Fruit fly (Drosophila melanogaster) whole organism, wandering third instar larva: ENCODE measurements around the gene CG5953.
A peak's percentile ranks its signal among the peaks of the same experiment; 100 is the strongest.

Source experiments
- CrebA ChIP-seq: fragments of 200-800 bp; sonication (Bioruptor generic); optimal IDR thresholded peaks from 2 replicates; lab custom pipeline; 2016; ENCODE audit warnings: missing biosample characterization, mild to moderate bottlenecking, missing genetic modification characterization, borderline replicate concordance
- Myc ChIP-seq: fragments of >200 bp; optimal IDR thresholded peaks from 2 replicates; lab custom pipeline; 2017
- N ChIP-seq: fragments of >200 bp; optimal IDR thresholded peaks from 2 replicates; lab custom pipeline; 2018; ENCODE audit warnings: missing biosample characterization, missing external identifiers, missing genetic modification characterization
- br ChIP-seq: fragments of 200-800 bp; sonication (Bioruptor generic); optimal IDR thresholded peaks from 2 replicates; lab custom pipeline; 2016; ENCODE audit warnings: missing biosample characterization, missing genetic modification characterization
- brk ChIP-seq: fragments of 200-800 bp; sonication (Bioruptor generic); optimal IDR thresholded peaks from 2 replicates; lab custom pipeline; 2016; ENCODE audit warnings: missing biosample characterization, mild to moderate bottlenecking, missing genetic modification characterization
- dl ChIP-seq, 2 experiments: fragments of 175-275, 200-275 bp in 1 of 2; fragments of 200-275 bp in 1 of 2; sonication (Bioruptor generic); optimal IDR thresholded peaks; lab custom pipeline; 2018; ENCODE audit warnings: mild to moderate bottlenecking in 2 of 2, missing biosample characterization in 2 of 2, missing genetic modification characterization in 2 of 2, moderate library complexity in 2 of 2; ENCODE audit not compliant: partially characterized antibody in 2 of 2, insufficient read depth in 1 of 2
- ey ChIP-seq: fragments of 200-800 bp; sonication (Bioruptor generic); optimal IDR thresholded peaks from 2 replicates; lab custom pipeline; 2016; ENCODE audit warnings: missing biosample characterization, missing genetic modification characterization
- fru ChIP-seq: fragments of 200-800 bp; sonication (Bioruptor generic); optimal IDR thresholded peaks from 3 replicates; lab custom pipeline; 2016; ENCODE audit warnings: missing biosample characterization, mild to moderate bottlenecking, missing genetic modification characterization
- h ChIP-seq: fragments of 200-800 bp; sonication (Bioruptor generic); optimal IDR thresholded peaks from 3 replicates; lab custom pipeline; 2016; ENCODE audit warnings: missing biosample characterization, mild to moderate bottlenecking, missing genetic modification characterization
- jim ChIP-seq: fragments of 175-275, 200-325 bp; sonication (Bioruptor generic); optimal IDR thresholded peaks from 2 replicates; lab custom pipeline; 2016; ENCODE audit warnings: missing biosample characterization, mild to moderate bottlenecking, missing genetic modification characterization
- pan ChIP-seq: fragments of >200 bp; optimal IDR thresholded peaks from 2 replicates; lab custom pipeline; 2017
- psq ChIP-seq: fragments of 200-800 bp; sonication (Bioruptor generic); optimal IDR thresholded peaks from 3 replicates; lab custom pipeline; 2017; ENCODE audit warnings: missing biosample characterization, mild to moderate bottlenecking, missing genetic modification characterization, moderate library complexity
- tai ChIP-seq: sonication (Bioruptor generic); optimal IDR thresholded peaks from 2 replicates; lab custom pipeline; 2016; ENCODE audit warnings: missing biosample characterization, missing genetic modification characterization

DNA sequence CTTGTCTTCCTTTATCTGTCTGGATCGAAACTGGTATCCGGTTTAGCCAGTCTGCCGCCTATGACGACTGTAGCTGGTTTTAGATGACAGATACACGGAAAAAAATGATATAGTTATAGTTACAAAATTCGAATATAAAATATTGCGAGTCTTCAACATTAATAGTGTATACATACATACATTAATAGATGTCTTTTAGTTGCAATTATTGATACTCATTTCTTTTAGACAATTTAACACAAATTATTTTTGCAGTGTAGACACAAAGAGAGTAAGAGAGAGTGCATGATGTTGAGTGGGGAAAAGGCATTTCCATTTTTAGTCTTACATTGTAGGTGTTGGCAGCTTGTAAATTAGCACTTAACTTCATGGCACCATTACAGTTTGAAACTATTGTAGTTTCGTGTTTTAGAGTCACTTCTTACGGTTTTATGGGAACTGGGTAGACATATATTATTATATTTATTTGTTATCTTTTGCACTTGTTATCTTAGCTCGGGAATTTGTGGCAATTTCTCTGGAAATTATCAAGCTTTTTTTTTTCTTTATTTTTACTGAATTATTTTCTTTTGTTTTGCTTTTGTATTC, 37.4 kb downstream of the CG5953 start:
- peak; percentile 77 for TF ChIP-seq fru (GFP tag; lab: Kevin White, UChicago)
- TF ChIP-seq psq = peak; percentile 57
- TF ChIP-seq h = no peak
- TF ChIP-seq br (GFP tag; lab: Kevin White, UChicago) = peak; percentile 85
- TF ChIP-seq ey (GFP tag; lab: Kevin White, UChicago) = peak; percentile 87
- TF ChIP-seq pan (lab: Kevin White, UChicago) = no peak
- TF ChIP-seq brk (GFP tag; lab: Kevin White, UChicago) = no peak
- TF ChIP-seq jim (GFP tag; lab: Kevin White, UChicago) = no peak
- no peak for TF ChIP-seq CrebA (GFP tag; lab: Kevin White, UChicago)
- no peak for TF ChIP-seq dl (GFP tag; optimal IDR thresholded peaks at IDR 0.05; lab: Kevin White, UChicago; ENCODE audit: insufficient read depth in 1 of 2, partially characterized antibody in 2 of 2)
- TF ChIP-seq N (GFP tag; lab: Kevin White, UChicago) = no peak
- peak; percentile 77 for TF ChIP-seq tai (GFP tag; lab: Kevin White, UChicago)
- peak; percentile 37 for TF ChIP-seq Myc (lab: Kevin White, UChicago)
